Fruit fly (Drosophila melanogaster): ENCODE results near the gene RPA2.

RPA2 gene

DNA sequence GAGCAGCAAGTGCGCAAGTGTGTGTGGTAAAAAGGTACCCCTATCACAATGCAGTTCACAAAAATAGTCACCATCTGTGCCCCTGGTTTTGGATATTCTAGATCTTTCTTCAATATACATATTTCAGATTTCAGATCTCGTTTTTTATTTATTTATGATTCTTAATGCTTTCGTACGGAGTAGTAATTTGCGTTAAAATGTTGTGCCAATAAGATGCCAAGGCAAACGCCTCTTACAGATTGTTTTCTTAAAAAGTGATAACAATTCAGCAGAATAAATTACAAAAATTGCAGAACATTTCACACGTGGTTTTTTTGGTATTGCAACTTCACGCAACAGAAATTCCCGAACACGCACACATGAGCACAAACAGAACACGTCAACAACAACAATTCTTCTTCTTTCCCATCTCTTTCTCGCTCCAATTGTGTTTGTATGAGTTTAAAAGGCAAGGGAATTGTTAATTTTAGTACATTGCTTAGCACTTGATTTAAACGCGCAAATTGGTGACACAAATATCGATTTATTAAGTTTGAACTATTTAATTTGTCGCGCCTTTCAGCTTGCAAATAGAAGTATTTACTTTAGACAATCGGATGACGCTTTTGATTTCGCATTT lies 7.8 kb downstream of the RPA2 start (continued):
- TF ChIP-seq hb (GFP tag; IDR thresholded peaks at IDR 0.05; ENCODE audit: partially characterized antibody) (no peak), CG11398 (GFP tag; optimal IDR thresholded peaks at IDR 0.05) (peak; percentile 42), CG18011 (GFP tag; optimal IDR thresholded peaks at IDR 0.05) (peak; percentile 12), Trl (optimal IDR thresholded peaks at IDR 0.05) (no peak), Trl (GFP tag; optimal IDR thresholded peaks at IDR 0.05) (peak; percentile 68), ci (GFP tag; IDR thresholded peaks at IDR 0.05) (peak; percentile 94), CG10654 (GFP tag; optimal IDR thresholded peaks at IDR 0.05) (no peak), twi (tag; optimal IDR thresholded peaks at IDR 0.05) (peak; percentile 52), ERR (GFP tag; optimal IDR thresholded peaks at IDR 0.05) (peak; percentile 79), Fer3 (tag; optimal IDR thresholded peaks at IDR 0.05) (no peak), Atf3 (GFP tag; optimal IDR thresholded peaks at IDR 0.05) (peak; percentile 46), al (GFP tag; IDR thresholded peaks at IDR 0.05) (0 out of 2 replicates have a peak, but pooled peaks have one; percentile 15), disco-r (GFP tag; optimal IDR thresholded peaks at IDR 0.05) (peak; percentile 70), tna (GFP tag; IDR thresholded peaks at IDR 0.05; ENCODE audit: partially characterized antibody) (no peak), CG8089 (GFP tag; optimal IDR thresholded peaks at IDR 0.05) (peak; percentile 56), bowl (GFP tag; IDR thresholded peaks at IDR 0.05) (no peak), CG7786 (GFP tag; optimal IDR thresholded peaks at IDR 0.05) (peak; percentile 87), gcm (GFP tag; optimal IDR thresholded peaks at IDR 0.05) (peak; percentile 91), CG7987 (GFP tag; optimal IDR thresholded peaks at IDR 0.05) (no peak), CG3407 (GFP tag; optimal IDR thresholded peaks at IDR 0.05) (peak; percentile 61), ftz-f1 (GFP tag; optimal IDR thresholded peaks at IDR 0.05) (no peak), tx (GFP tag; optimal IDR thresholded peaks at IDR 0.05) (peak; percentile 55), vnd (GFP tag; IDR thresholded peaks at IDR 0.05; ENCODE audit: partially characterized antibody) (no peak), CG10959 (GFP tag; IDR thresholded peaks at IDR 0.05) (peak; percentile 44), slp2 (GFP tag; optimal IDR thresholded peaks at IDR 0.05) (peak; percentile 45), dimm (GFP tag; IDR thresholded peaks at IDR 0.05) (0 out of 2 replicates have a peak, but pooled peaks have one; percentile 14), CG10462 (GFP tag; optimal IDR thresholded peaks at IDR 0.05) (peak; percentile 43), BtbVII (GFP tag; optimal IDR thresholded peaks at IDR 0.05) (no peak), CG31388 (GFP tag; optimal IDR thresholded peaks at IDR 0.05) (no peak), pros (GFP tag; optimal IDR thresholded peaks at IDR 0.05) (no peak), Ravus (GFP tag; IDR thresholded peaks at IDR 0.05) (peak; percentile 7; the same call in 1 of the 2 replicates), CG7372 (GFP tag; IDR thresholded peaks at IDR 0.05) (no peak), HLH4C (GFP tag; IDR thresholded peaks at IDR 0.05; ENCODE audit: partially characterized antibody) (no peak), CG10979 (tag; optimal IDR thresholded peaks at IDR 0.05) (peak; percentile 43), CG7745 (tag; optimal IDR thresholded peaks at IDR 0.05) (no peak), ato (GFP tag; IDR thresholded peaks at IDR 0.05; ENCODE audit: partially characterized antibody) (no peak), Myb (GFP tag; optimal IDR thresholded peaks at IDR 0.05) (peak; percentile 63), Ets65A (GFP tag) (peak; percentile 85), psq (GFP tag; optimal IDR thresholded peaks at IDR 0.05) (no peak), zfh1 (GFP tag; IDR thresholded peaks at IDR 0.05) (peak; percentile 83), cas (GFP tag; IDR thresholded peaks at IDR 0.05) (no peak), Nf-YC (tag; optimal IDR thresholded peaks at IDR 0.05) (no peak), ase (GFP tag; IDR thresholded peaks at IDR 0.05) (no peak), onecut (GFP tag; IDR thresholded peaks at IDR 0.05) (no peak), CG11560 (tag; IDR thresholded peaks at IDR 0.05) (no peak), Spps (tag; optimal IDR thresholded peaks at IDR 0.05) (no peak), repo (GFP tag; optimal IDR thresholded peaks at IDR 0.05) (peak; percentile 58), CG2129 (GFP tag; IDR thresholded peaks at IDR 0.05; ENCODE audit: partially characterized antibody) (no peak), CG15601 (tag; optimal IDR thresholded peaks at IDR 0.05) (peak; percentile 81), CG13894 (tag; optimal IDR thresholded peaks at IDR 0.05) (no peak), gsb (GFP tag; IDR thresholded peaks at IDR 0.05) (no peak)
